Fruit fly (Drosophila melanogaster): ENCODE measurements around the gene CG12985.

- TF ChIP-seq h (GFP tag; optimal IDR thresholded peaks at IDR 0.05) = no peak
- TF ChIP-seq dsf (GFP tag; optimal IDR thresholded peaks at IDR 0.05; ENCODE audit: borderline replicate concordance) = no peak
- TF ChIP-seq lola (GFP tag; optimal IDR thresholded peaks at IDR 0.05) = no peak
- TF ChIP-seq psq (GFP tag; optimal IDR thresholded peaks at IDR 0.05) = no peak
- no peak for TF ChIP-seq Hr83 (GFP tag; optimal IDR thresholded peaks at IDR 0.05; ENCODE audit: poor library complexity, severe bottlenecking)
- TF ChIP-seq usp (GFP tag; optimal IDR thresholded peaks at IDR 0.05) = no peak
- TF ChIP-seq OdsH (GFP tag; optimal IDR thresholded peaks at IDR 0.05) = no peak
- TF ChIP-seq tai (GFP tag; optimal IDR thresholded peaks at IDR 0.05) = no peak
- TF ChIP-seq foxo (GFP tag; optimal IDR thresholded peaks at IDR 0.05) = no peak
These were observed 23.9 kb downstream of the CG12985 start, which contains the start of the genes CG7772 and Vps4 for dm6 chrX:17907184-17908006.

Measured in whole organism, wandering third instar larva.